Worm (Caenorhabditis elegans) whole organism, late embryonic: ENCODE measurements around the gene clec-161.

Source experiments
- dve-1 ChIP-seq: sonication (generic microtip); optimal IDR thresholded peaks from 2 replicates; lab custom pipeline; 2017; ENCODE audit warnings: antibody characterized with exemption, mild to moderate bottlenecking, missing genetic modification characterization, missing compliant biosample characterization
- elt-4 ChIP-seq: sonication (generic microtip); optimal IDR thresholded peaks from 2 replicates; lab custom pipeline; 2016; ENCODE audit warnings: missing genetic modification characterization, missing compliant biosample characterization
- fkh-6 ChIP-seq: sonication (generic microtip); optimal IDR thresholded peaks from 2 replicates; lab custom pipeline; 2016; ENCODE audit warnings: missing genetic modification characterization, missing compliant biosample characterization
- madf-2 ChIP-seq: sonication (generic microtip); optimal IDR thresholded peaks from 2 replicates; lab custom pipeline; 2017; ENCODE audit warnings: missing genetic modification characterization, missing compliant biosample characterization
- pha-2 ChIP-seq: sonication (generic microtip); optimal IDR thresholded peaks from 2 replicates; lab custom pipeline; 2017; ENCODE audit warnings: mild to moderate bottlenecking, missing genetic modification characterization, missing compliant biosample characterization
- pha-4 ChIP-seq: fragments of 150-350 bp; optimal IDR thresholded peaks from 2 replicates; lab custom pipeline; 2018; ENCODE audit warnings: missing biosample characterization, missing genetic modification reagents, missing genetic modification characterization
- syd-9 ChIP-seq: sonication (generic microtip); optimal IDR thresholded peaks from 2 replicates; lab custom pipeline; 2016; ENCODE audit warnings: mild to moderate bottlenecking, missing genetic modification characterization, moderate library complexity, missing compliant biosample characterization
- unc-3 ChIP-seq, 2 experiments: fragments of 200-800 bp in 1 of 2; sonication (Bioruptor generic) in 1 of 2; sonication (generic microtip) in 1 of 2; conservative IDR thresholded peaks in 1 of 2; optimal IDR thresholded peaks in 1 of 2; 2 replicates each; pipeline versions ENCODE4 v1.3.6 to Lab custom; 2016 to 2022; ENCODE audit warnings: missing compliant biosample characterization in 2 of 2, missing genetic modification characterization in 2 of 2, missing genetic modification reagents in 1 of 2
- unc-55 ChIP-seq: sonication (generic microtip); optimal IDR thresholded peaks from 2 replicates; lab custom pipeline; 2017; ENCODE audit warnings: missing biosample characterization, missing genetic modification reagents, missing genetic modification characterization

DNA sequence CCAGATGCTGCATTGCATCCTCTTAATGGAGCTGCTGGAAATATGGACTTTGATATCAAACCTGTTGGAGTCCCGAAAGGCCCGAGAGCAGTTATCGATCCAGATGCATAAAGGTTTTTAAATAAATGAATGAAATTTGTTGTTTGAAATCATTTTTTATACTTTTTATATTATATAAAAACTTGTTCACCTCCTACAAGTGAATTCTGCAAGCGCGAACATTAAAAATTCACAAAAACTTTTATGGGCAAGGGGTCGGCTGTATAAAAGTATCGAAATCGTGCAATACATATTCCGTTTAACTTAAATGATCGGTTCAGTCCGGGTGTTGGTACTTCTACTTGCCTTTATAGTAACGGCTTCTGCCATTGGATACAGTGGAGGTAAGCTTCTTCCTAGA, 10.4 kb downstream of the clec-161 start, which contains the start of gene F58A4.1:
- TF ChIP-seq pha-4 (tag; lab: Kevin White, UChicago): no peak
- no peak for TF ChIP-seq unc-3 (GFP tag; conservative IDR thresholded peaks at IDR 0.05; lab: Robert Waterston, UW)
- TF ChIP-seq unc-3 (tag; optimal IDR thresholded peaks at IDR 0.05; lab: Kevin White, UChicago): no peak
- TF ChIP-seq pha-2 (tag; lab: Kevin White, UChicago): no peak
- no peak for TF ChIP-seq madf-2 (tag; lab: Kevin White, UChicago)
- no peak for TF ChIP-seq elt-4
- no peak for TF ChIP-seq unc-55
- no peak for TF ChIP-seq syd-9 (tag; lab: Kevin White, UChicago)
- no peak for TF ChIP-seq fkh-6 (tag; lab: Kevin White, UChicago)
- no peak for TF ChIP-seq dve-1 (tag; lab: Kevin White, UChicago)
